Worm (Caenorhabditis elegans) whole organism, midembryonic: ENCODE measurements around the gene C08F8.3.

Source experiments
- flt-1 ChIP-seq: fragments of 200-800 bp; sonication (Bioruptor generic); IDR thresholded peaks from 2 replicates; pipeline ENCODE4 v1.3.6; 2022; ENCODE audit warnings: missing genetic modification characterization, missing compliant biosample characterization
- ref-1 ChIP-seq: fragments of 200-800 bp; sonication (Bioruptor generic); conservative IDR thresholded peaks from 2 replicates; pipeline ENCODE4 v1.3.6; 2022; ENCODE audit warnings: missing genetic modification reagents, missing genetic modification characterization, missing compliant biosample characterization
- tab-1 ChIP-seq: fragments of 200-800 bp; sonication (Bioruptor generic); IDR thresholded peaks from 2 replicates; pipeline ENCODE4 v1.3.6; 2022; ENCODE audit warnings: missing genetic modification characterization, missing compliant biosample characterization

ce11 chrIV:11159886-11160285 is 5.0 kb downstream of the C08F8.3 start, which contains the start of gene mboa-4:
- TF ChIP-seq flt-1 (GFP tag; lab: Robert Waterston, UW) (no peak), ref-1 (GFP tag; lab: Robert Waterston, UW) (no peak), tab-1 (GFP tag; lab: Robert Waterston, UW) (no peak)
